Fruit fly (Drosophila melanogaster) whole organism, adult: ENCODE measurements around the gene CG33648.

ENCODE experiments used
- CG12768 ChIP-seq: fragments of 200-800 bp; sonication (Bioruptor generic); optimal IDR thresholded peaks from 2 replicates; lab custom pipeline; 2017; ENCODE audit warnings: missing biosample characterization, missing genetic modification characterization, mild to moderate bottlenecking, moderate library complexity, missing genetic modification reagents
- CG14711 ChIP-seq: fragments of 200-800 bp; sonication (Bioruptor generic); optimal IDR thresholded peaks from 2 replicates; lab custom pipeline; 2018; ENCODE audit warnings: missing biosample characterization, mild to moderate bottlenecking, missing genetic modification characterization, moderate library complexity
- CG1620 ChIP-seq: fragments of 200-800 bp; sonication (Bioruptor generic); optimal IDR thresholded peaks from 2 replicates; lab custom pipeline; 2016; ENCODE audit warnings: missing biosample characterization, missing genetic modification characterization
- CG5204 ChIP-seq: fragments of 200-800 bp; sonication (Bioruptor generic); optimal IDR thresholded peaks from 2 replicates; lab custom pipeline; 2016; ENCODE audit warnings: missing biosample characterization, missing genetic modification characterization
- CG7101 ChIP-seq: fragments of 200-800 bp; sonication (Bioruptor generic); optimal IDR thresholded peaks from 2 replicates; lab custom pipeline; 2018; ENCODE audit warnings: missing biosample characterization, mild to moderate bottlenecking, missing genetic modification characterization, moderate library complexity
- Clk ChIP-seq: fragments of 200-800 bp; sonication (Bioruptor generic); optimal IDR thresholded peaks from 2 replicates; lab custom pipeline; 2017; ENCODE audit warnings: missing biosample characterization, missing genetic modification characterization
- Hr96 ChIP-seq: fragments of 200-800 bp; sonication (Bioruptor generic); optimal IDR thresholded peaks from 2 replicates; lab custom pipeline; 2016; ENCODE audit warnings: missing biosample characterization, missing genetic modification characterization
- Mnt ChIP-seq: fragments of 200-800 bp; sonication (Bioruptor generic); optimal IDR thresholded peaks from 2 replicates; lab custom pipeline; 2016; ENCODE audit warnings: missing biosample characterization, mild to moderate bottlenecking, missing genetic modification characterization
- cnc ChIP-seq, 2 experiments: fragments of >200 bp; optimal IDR thresholded peaks; 2 replicates each; lab custom pipeline; 2017
- kay ChIP-seq: fragments of 200-800 bp; sonication (Bioruptor generic); peaks from one replicate; lab custom pipeline; 2016; ENCODE audit warnings: missing biosample characterization, missing genetic modification characterization, borderline replicate concordance
- ovo ChIP-seq: fragments of 200-800 bp; sonication (Bioruptor generic); optimal IDR thresholded peaks from 2 replicates; lab custom pipeline; 2016; ENCODE audit warnings: missing biosample characterization, missing genetic modification characterization
- pad ChIP-seq: fragments of 200-800 bp; sonication (Bioruptor generic); optimal IDR thresholded peaks from 3 replicates; lab custom pipeline; 2017; ENCODE audit warnings: missing biosample characterization, missing genetic modification characterization, mild to moderate bottlenecking, moderate library complexity, missing genetic modification reagents
- tj ChIP-seq: fragments of 200-800 bp; sonication (Bioruptor generic); optimal IDR thresholded peaks from 3 replicates; lab custom pipeline; 2017; ENCODE audit warnings: missing biosample characterization, mild to moderate bottlenecking, missing genetic modification characterization, moderate library complexity
- toe ChIP-seq: fragments of 200-800 bp; sonication (Bioruptor generic); optimal IDR thresholded peaks from 2 replicates; lab custom pipeline; 2016; ENCODE audit warnings: missing biosample characterization, missing genetic modification characterization

dm6 chr2L:14549009-14549408 is 24.9 kb downstream of the CG33648 start, which contains the start of gene CG4218:
- TF ChIP-seq Mnt (GFP tag; lab: Kevin White, UChicago) (no peak), ovo (GFP tag; lab: Kevin White, UChicago) (no peak), toe (no peak), CG14711 (tag; lab: Kevin White, UChicago) (no peak), cnc (optimal IDR thresholded peaks at IDR 0.05; lab: Kevin White, UChicago) (no peak), Hr96 (GFP tag; lab: Kevin White, UChicago) (no peak), CG12768 (GFP tag; lab: Kevin White, UChicago) (no peak), CG7101 (tag; lab: Kevin White, UChicago) (no peak), CG5204 (no peak), kay (GFP tag; lab: Kevin White, UChicago) (no peak), CG1620 (GFP tag; lab: Kevin White, UChicago) (no peak), tj (GFP tag; lab: Kevin White, UChicago) (no peak), Clk (GFP tag; lab: Kevin White, UChicago) (no peak), pad (GFP tag; lab: Kevin White, UChicago) (no peak)
